Worm (Caenorhabditis elegans) whole organism, L4 larva: ENCODE results near the gene tlk-1.

Source experiments
- D1046.2 ChIP-seq: fragments of 200-800 bp; sonication (Bioruptor generic); IDR thresholded peaks from 2 replicates; pipeline ENCODE4 v1.3.6; 2022; ENCODE audit warnings: missing genetic modification characterization, missing compliant biosample characterization
- F37D6.2 ChIP-seq: sonication (generic microtip); optimal IDR thresholded peaks from 2 replicates; lab custom pipeline; 2016; ENCODE audit warnings: mild to moderate bottlenecking, missing genetic modification characterization, missing compliant biosample characterization
- T20F7.1 ChIP-seq: fragments of 200-800 bp; sonication (Bioruptor generic); optimal IDR thresholded peaks from 2 replicates; lab custom pipeline; 2018; ENCODE audit warnings: mild to moderate bottlenecking, missing genetic modification characterization, missing compliant biosample characterization
- T26A8.4 ChIP-seq: fragments of 200-800 bp; sonication (Bioruptor generic); IDR thresholded peaks from 2 replicates; pipeline ENCODE4 v1.3.6; 2022; ENCODE audit warnings: missing genetic modification characterization, missing compliant biosample characterization
- Y105C5A.15 ChIP-seq: fragments of 200-800 bp; sonication (Bioruptor generic); IDR thresholded peaks from 2 replicates; pipeline ENCODE4 v1.3.6; 2022; ENCODE audit warnings: missing genetic modification characterization, missing compliant biosample characterization
- Y5F2A.4 ChIP-seq: fragments of 200-800 bp; sonication (Bioruptor generic); optimal IDR thresholded peaks from 2 replicates; lab custom pipeline; 2018; ENCODE audit warnings: mild to moderate bottlenecking, missing genetic modification characterization, missing compliant biosample characterization
- Y75B8A.6 ChIP-seq: fragments of 200-800 bp; sonication (Bioruptor generic); IDR thresholded peaks from 2 replicates; pipeline ENCODE4 v1.3.6; 2022; ENCODE audit warnings: missing genetic modification reagents, missing genetic modification characterization, missing compliant biosample characterization
- ZK337.2 ChIP-seq: fragments of 200-800 bp; sonication (Bioruptor generic); IDR thresholded peaks from 2 replicates; pipeline ENCODE4 v1.3.6; 2022; ENCODE audit warnings: missing genetic modification reagents, missing genetic modification characterization, missing compliant biosample characterization
- ZK546.5 ChIP-seq, 2 experiments: sonication (generic microtip); optimal IDR thresholded peaks; 2 replicates each; lab custom pipeline; 2017; ENCODE audit warnings: missing biosample characterization in 2 of 2, missing genetic modification characterization in 2 of 2
- aha-1 ChIP-seq: fragments of 150-350 bp; peaks from one replicate; lab custom pipeline; 2014; ENCODE audit warnings: missing biosample characterization, missing genetic modification characterization
- ceh-20 ChIP-seq: fragments of 200-800 bp; sonication (Bioruptor generic); IDR thresholded peaks from 2 replicates; pipeline ENCODE4 v1.3.6; 2022; ENCODE audit warnings: missing genetic modification reagents, missing genetic modification characterization, missing compliant biosample characterization
- ceh-62 ChIP-seq: sonication (generic microtip); optimal IDR thresholded peaks from 2 replicates; lab custom pipeline; 2017; ENCODE audit warnings: missing biosample characterization, missing genetic modification characterization
- cey-2 ChIP-seq: sonication (generic microtip); optimal IDR thresholded peaks from 3 replicates; lab custom pipeline; 2017; ENCODE audit warnings: missing genetic modification characterization, mild to moderate bottlenecking, missing compliant biosample characterization, antibody characterized with exemption, borderline replicate concordance; ENCODE audit not compliant: insufficient read depth
- ctbp-1 ChIP-seq: fragments of 200-800 bp; sonication (Bioruptor generic); IDR thresholded peaks from 2 replicates; pipeline ENCODE4 v1.3.6; 2022; ENCODE audit warnings: missing genetic modification reagents, missing genetic modification characterization, missing compliant biosample characterization
- daf-16 ChIP-seq, 3 experiments: sonication (generic microtip); optimal IDR thresholded peaks; 2 replicates each; lab custom pipeline; 2016 to 2017; ENCODE audit warnings: missing genetic modification characterization in 3 of 3, missing genetic modification reagents in 3 of 3, mild to moderate bottlenecking in 2 of 3, missing compliant biosample characterization in 2 of 3, missing biosample characterization in 1 of 3, moderate library complexity in 1 of 3
- daf-19 ChIP-seq: fragments of 200-800 bp; sonication (Bioruptor generic); conservative IDR thresholded peaks from 2 replicates; pipeline ENCODE4 v1.3.6; 2022; ENCODE audit warnings: missing genetic modification characterization, missing compliant biosample characterization
- daf-8 ChIP-seq: fragments of 200-800 bp; sonication (Bioruptor generic); IDR thresholded peaks from 2 replicates; pipeline ENCODE4 v1.3.6; 2022; ENCODE audit warnings: missing genetic modification characterization, missing compliant biosample characterization
- dmd-8 ChIP-seq: fragments of 200-800 bp; sonication (Bioruptor generic); IDR thresholded peaks from 2 replicates; pipeline ENCODE4 v1.3.6; 2022; ENCODE audit warnings: missing genetic modification characterization, missing compliant biosample characterization
- dve-1 ChIP-seq: sonication (generic microtip); optimal IDR thresholded peaks from 2 replicates; lab custom pipeline; 2017; ENCODE audit warnings: antibody characterized with exemption, mild to moderate bottlenecking, missing genetic modification characterization, missing compliant biosample characterization; ENCODE audit not compliant: insufficient read depth
- egl-43 ChIP-seq: fragments of 200-800 bp; sonication (Bioruptor generic); IDR thresholded peaks from 2 replicates; pipeline ENCODE4 v1.3.6; 2022; ENCODE audit warnings: missing genetic modification reagents, missing genetic modification characterization, missing compliant biosample characterization
- gei-8 ChIP-seq: fragments of 200-800 bp; sonication (Bioruptor generic); optimal IDR thresholded peaks from 2 replicates; lab custom pipeline; 2018; ENCODE audit warnings: mild to moderate bottlenecking, missing genetic modification characterization, missing compliant biosample characterization
- hif-1 ChIP-seq, 2 experiments: sonication (generic microtip); optimal IDR thresholded peaks; 2 replicates each; lab custom pipeline; 2016 to 2017; ENCODE audit warnings: missing compliant biosample characterization in 2 of 2, missing genetic modification characterization in 2 of 2, missing genetic modification reagents in 2 of 2, missing genotype in 2 of 2, mild to moderate bottlenecking in 1 of 2
- hlh-30 ChIP-seq: sonication (generic microtip); optimal IDR thresholded peaks from 2 replicates; lab custom pipeline; 2017; ENCODE audit warnings: antibody characterized with exemption, mild to moderate bottlenecking, missing genetic modification characterization, missing compliant biosample characterization; ENCODE audit not compliant: insufficient read depth
- jun-1 ChIP-seq: fragments of 150-350 bp; optimal IDR thresholded peaks from 2 replicates; lab custom pipeline; 2014; ENCODE audit warnings: missing biosample characterization, missing genetic modification reagents, missing genetic modification characterization
- lin-1 ChIP-seq: fragments of 200-800 bp; sonication (Bioruptor generic); IDR thresholded peaks from 2 replicates; pipeline ENCODE4 v1.3.6; 2022; ENCODE audit warnings: missing genetic modification reagents, missing genetic modification characterization, missing compliant biosample characterization
- lin-13 ChIP-seq: fragments of 150-350 bp; optimal IDR thresholded peaks from 2 replicates; lab custom pipeline; 2014; ENCODE audit warnings: missing biosample characterization, missing genetic modification reagents, missing genetic modification characterization
- lin-39 ChIP-seq: fragments of 150-350 bp; optimal IDR thresholded peaks from 2 replicates; lab custom pipeline; 2014; ENCODE audit warnings: missing biosample characterization, missing genetic modification reagents, missing genetic modification characterization
- madf-9 ChIP-seq: fragments of 200-800 bp; sonication (Bioruptor generic); conservative IDR thresholded peaks from 2 replicates; pipeline ENCODE4 v1.3.6; 2022; ENCODE audit warnings: missing genetic modification reagents, missing genetic modification characterization, missing compliant biosample characterization
- mdt-29 ChIP-seq: fragments of 200-800 bp; sonication (Bioruptor generic); IDR thresholded peaks from 2 replicates; pipeline ENCODE4 v1.3.6; 2022; ENCODE audit warnings: missing genetic modification reagents, missing genetic modification characterization, missing compliant biosample characterization
- mep-1 ChIP-seq: fragments of 150-350 bp; sonication (generic microtip); optimal IDR thresholded peaks from 3 replicates; lab custom pipeline; 2014; ENCODE audit warnings: missing biosample characterization, missing genetic modification characterization
- mxl-2 ChIP-seq: fragments of 200-800 bp; sonication (Bioruptor generic); conservative IDR thresholded peaks from 2 replicates; pipeline ENCODE4 v1.3.6; 2022; ENCODE audit warnings: missing genetic modification reagents, missing genetic modification characterization, missing compliant biosample characterization
- nhr-102 ChIP-seq: sonication (generic microtip); optimal IDR thresholded peaks from 2 replicates; lab custom pipeline; 2016; ENCODE audit warnings: mild to moderate bottlenecking, missing genetic modification characterization, moderate library complexity, missing compliant biosample characterization
- nhr-237 ChIP-seq: sonication (generic microtip); optimal IDR thresholded peaks from 2 replicates; lab custom pipeline; 2017; ENCODE audit warnings: missing biosample characterization, missing genetic modification characterization
- nhr-25 ChIP-seq: sonication (generic microtip); optimal IDR thresholded peaks from 2 replicates; lab custom pipeline; 2017; ENCODE audit warnings: missing genetic modification characterization, mild to moderate bottlenecking, missing compliant biosample characterization, antibody characterized with exemption, moderate library complexity, borderline replicate concordance; ENCODE audit not compliant: insufficient read depth
- nhr-28 ChIP-seq: fragments of 150-350 bp; optimal IDR thresholded peaks from 2 replicates; lab custom pipeline; 2014; ENCODE audit warnings: missing biosample characterization, missing genetic modification characterization
- nhr-48 ChIP-seq: sonication (generic microtip); optimal IDR thresholded peaks from 2 replicates; lab custom pipeline; 2016; ENCODE audit warnings: mild to moderate bottlenecking, missing genetic modification characterization, missing compliant biosample characterization
- nhr-76 ChIP-seq: fragments of 150-350 bp; optimal IDR thresholded peaks from 2 replicates; lab custom pipeline; 2014; ENCODE audit warnings: missing biosample characterization, missing genetic modification characterization
- php-3 ChIP-seq: fragments of 200-800 bp; sonication (Bioruptor generic); IDR thresholded peaks from 2 replicates; pipeline ENCODE4 v1.3.6; 2022; ENCODE audit warnings: missing genetic modification reagents, missing genetic modification characterization, missing compliant biosample characterization
- rbr-2 ChIP-seq: sonication (generic microtip); optimal IDR thresholded peaks from 2 replicates; lab custom pipeline; 2016; ENCODE audit warnings: missing genotype, missing genetic modification characterization, missing compliant biosample characterization
- sdz-12 ChIP-seq: fragments of 200-800 bp; sonication (Bioruptor generic); optimal IDR thresholded peaks from 2 replicates; lab custom pipeline; 2018; ENCODE audit warnings: mild to moderate bottlenecking, missing genetic modification characterization, missing compliant biosample characterization
- set-16 ChIP-seq: fragments of 200-800 bp; sonication (Bioruptor generic); IDR thresholded peaks from 2 replicates; pipeline ENCODE4 v1.3.6; 2022; ENCODE audit warnings: missing genetic modification reagents, missing genetic modification characterization, missing compliant biosample characterization
- spr-3 ChIP-seq: fragments of 200-800 bp; sonication (Bioruptor generic); optimal IDR thresholded peaks from 2 replicates; lab custom pipeline; 2018; ENCODE audit warnings: mild to moderate bottlenecking, missing genetic modification characterization, missing compliant biosample characterization
- tra-1 ChIP-seq: fragments of 200-800 bp; sonication (Bioruptor generic); IDR thresholded peaks from 2 replicates; pipeline ENCODE4 v1.3.6; 2022; ENCODE audit warnings: missing genetic modification reagents, missing genetic modification characterization, missing compliant biosample characterization
- unc-130 ChIP-seq: sonication (generic microtip); optimal IDR thresholded peaks from 2 replicates; lab custom pipeline; 2016; ENCODE audit warnings: missing genetic modification reagents, missing genetic modification characterization, missing compliant biosample characterization
- vab-7 ChIP-seq: fragments of 200-800 bp; sonication (Bioruptor generic); IDR thresholded peaks from 2 replicates; pipeline ENCODE4 v1.3.6; 2022; ENCODE audit warnings: missing genetic modification reagents, missing genetic modification characterization, missing compliant biosample characterization
- zfp-2 ChIP-seq: sonication (generic microtip); optimal IDR thresholded peaks from 2 replicates; lab custom pipeline; 2016; ENCODE audit warnings: mild to moderate bottlenecking, missing genetic modification characterization, missing compliant biosample characterization
- zfp-3 ChIP-seq: fragments of 200-800 bp; sonication (Bioruptor generic); conservative IDR thresholded peaks from 2 replicates; pipeline ENCODE4 v1.3.6; 2022; ENCODE audit warnings: missing genetic modification reagents, missing genetic modification characterization, missing compliant biosample characterization
- zip-11 ChIP-seq: fragments of 200-800 bp; sonication (Bioruptor generic); IDR thresholded peaks from 2 replicates; pipeline ENCODE4 v1.3.6; 2022; ENCODE audit warnings: missing genetic modification characterization, missing compliant biosample characterization
- zip-2 ChIP-seq: fragments of 150-350 bp; optimal IDR thresholded peaks from 2 replicates; lab custom pipeline; 2014; ENCODE audit warnings: missing biosample characterization, missing genetic modification characterization
- ztf-11 ChIP-seq: fragments of 150-350 bp; optimal IDR thresholded peaks from 2 replicates; lab custom pipeline; 2014; ENCODE audit warnings: missing biosample characterization, missing genetic modification characterization
- ztf-7 ChIP-seq: fragments of 150-350 bp; optimal IDR thresholded peaks from 2 replicates; lab custom pipeline; 2014; ENCODE audit warnings: missing biosample characterization, missing genetic modification characterization

tlk-1 gene

ce11 chrIII:9666668-9667067, 33.0 kb upstream of the tlk-1 start:
- TF ChIP-seq zfp-3, result no peak
- no peak for TF ChIP-seq ceh-20 (GFP tag; lab: Robert Waterston, UW)
- TF ChIP-seq spr-3 (GFP tag; lab: Kevin White, UChicago), result no peak
- no peak for TF ChIP-seq php-3
- no peak for TF ChIP-seq daf-8 (GFP tag; lab: Robert Waterston, UW)
- TF ChIP-seq lin-39 (tag; lab: Kevin White, UChicago), result no peak
- TF ChIP-seq mxl-2 (GFP tag; lab: Robert Waterston, UW), result no peak
- no peak for TF ChIP-seq nhr-76 (tag; lab: Kevin White, UChicago)
- TF ChIP-seq hif-1 (tag; optimal IDR thresholded peaks at IDR 0.05; lab: Kevin White, UChicago), result no peak
- peak; percentile 92 for TF ChIP-seq nhr-28
- no peak for TF ChIP-seq nhr-25 (tag; lab: Kevin White, UChicago)
- peak; percentile 46 for TF ChIP-seq dve-1 (tag; lab: Kevin White, UChicago)
- no peak for TF ChIP-seq madf-9
- TF ChIP-seq T26A8.4 (GFP tag; lab: Robert Waterston, UW), result no peak
- TF ChIP-seq Y75B8A.6, result no peak
- TF ChIP-seq mdt-29 (GFP tag; lab: Robert Waterston, UW), result no peak
- TF ChIP-seq mep-1, result peak; percentile 29
- no peak for TF ChIP-seq jun-1
- no peak for TF ChIP-seq zip-11 (GFP tag; lab: Robert Waterston, UW)
- TF ChIP-seq ZK337.2 (GFP tag; lab: Robert Waterston, UW), result no peak
- TF ChIP-seq ctbp-1 (GFP tag; lab: Robert Waterston, UW), result no peak
- TF ChIP-seq F37D6.2 (tag; lab: Kevin White, UChicago), result no peak
- TF ChIP-seq rbr-2 (tag; lab: Kevin White, UChicago), result no peak
- no peak for TF ChIP-seq ceh-62 (tag; lab: Kevin White, UChicago)
- TF ChIP-seq Y5F2A.4 (GFP tag; lab: Kevin White, UChicago), result no peak
- no peak for TF ChIP-seq unc-130 (GFP tag; lab: Kevin White, UChicago)
- TF ChIP-seq ZK546.5 (tag; optimal IDR thresholded peaks at IDR 0.05; lab: Kevin White, UChicago), result no peak
- no peak for TF ChIP-seq lin-13 (GFP tag; lab: Kevin White, UChicago)
- TF ChIP-seq dmd-8 (GFP tag; lab: Robert Waterston, UW), result no peak
- TF ChIP-seq daf-16 (GFP tag; optimal IDR thresholded peaks at IDR 0.05; lab: Kevin White, UChicago), result no peak
- peak; percentile 18 for TF ChIP-seq daf-16 (tag; optimal IDR thresholded peaks at IDR 0.05; lab: Kevin White, UChicago)
- no peak for TF ChIP-seq daf-19 (GFP tag; lab: Robert Waterston, UW)
- TF ChIP-seq lin-1 (GFP tag; lab: Robert Waterston, UW), result no peak
- TF ChIP-seq tra-1 (GFP tag; lab: Robert Waterston, UW), result no peak
- TF ChIP-seq ztf-7 (tag; lab: Kevin White, UChicago), result no peak
- peak; percentile 27 for TF ChIP-seq hlh-30 (tag; lab: Kevin White, UChicago)
- TF ChIP-seq gei-8 (GFP tag; lab: Kevin White, UChicago), result no peak
- TF ChIP-seq egl-43 (GFP tag; lab: Robert Waterston, UW), result no peak
- no peak for TF ChIP-seq T20F7.1
- no peak for TF ChIP-seq zip-2 (tag; lab: Kevin White, UChicago)
- TF ChIP-seq Y105C5A.15 (GFP tag; lab: Robert Waterston, UW), result no peak
- no peak for TF ChIP-seq sdz-12 (GFP tag; lab: Kevin White, UChicago)
- no peak for TF ChIP-seq cey-2 (tag; lab: Kevin White, UChicago)
- TF ChIP-seq set-16 (GFP tag; lab: Robert Waterston, UW), result no peak
- no peak for TF ChIP-seq nhr-48
- TF ChIP-seq nhr-237 (tag; lab: Kevin White, UChicago), result no peak
- no peak for TF ChIP-seq vab-7 (GFP tag; lab: Robert Waterston, UW)
- TF ChIP-seq nhr-102 (tag; lab: Kevin White, UChicago), result no peak
- no peak for TF ChIP-seq zfp-2 (tag; lab: Kevin White, UChicago)
- TF ChIP-seq D1046.2, result no peak
- TF ChIP-seq aha-1 (tag; lab: Kevin White, UChicago), result peak; percentile 22
- no peak for TF ChIP-seq ztf-11
